Fruit fly (Drosophila melanogaster) whole organism, pupa: ENCODE results near the gene CG13059.

Experiments
- CG12605 ChIP-seq: fragments of 200-800 bp; sonication (Bioruptor generic); IDR thresholded peaks from 2 replicates; pipeline ENCODE4 v1.3.6; 2022; ENCODE audit warnings: missing biosample characterization, missing genetic modification characterization
- CG9948 ChIP-seq: fragments of 200-800 bp; sonication (Bioruptor generic); optimal IDR thresholded peaks from 2 replicates; lab custom pipeline; 2018; ENCODE audit warnings: missing biosample characterization, mild to moderate bottlenecking, missing genetic modification characterization, moderate library complexity
- EcR ChIP-seq: fragments of 200-800 bp; sonication (Bioruptor generic); optimal IDR thresholded peaks from 3 replicates; lab custom pipeline; 2019; ENCODE audit warnings: missing biosample characterization, missing genetic modification characterization, mild to moderate bottlenecking, moderate library complexity, missing genetic modification reagents
- fd96Ca ChIP-seq: fragments of 200-800 bp; sonication (Bioruptor generic); IDR thresholded peaks from 3 replicates; pipeline ENCODE4 v1.3.6; 2022; ENCODE audit warnings: missing biosample characterization, missing genetic modification characterization
- gl ChIP-seq: fragments of 200-800 bp; sonication (Bioruptor generic); optimal IDR thresholded peaks from 2 replicates; lab custom pipeline; 2018; ENCODE audit warnings: missing biosample characterization, mild to moderate bottlenecking, missing genetic modification characterization

dm6 chr3L:16317724-16318123, 5.7 kb upstream of the CG13059 start, which contains the start of gene Nplp3:
- no peak for TF ChIP-seq fd96Ca (GFP tag; lab: Robert Waterston, UW)
- no peak for TF ChIP-seq CG12605 (GFP tag; lab: Robert Waterston, UW)
- no peak for TF ChIP-seq gl (tag; lab: Kevin White, UChicago)
- no peak for TF ChIP-seq CG9948 (tag; lab: Kevin White, UChicago)
- TF ChIP-seq EcR (GFP tag; lab: Kevin White, UChicago): no peak
